Fruit fly (Drosophila melanogaster) whole organism, embryonic: ENCODE results near the gene anchor.
A peak's percentile ranks its signal among the peaks of the same experiment; 100 is the strongest.

Experiments used
- Atf3 ChIP-seq: fragments of 200-800 bp; sonication (Bioruptor generic); optimal IDR thresholded peaks from 3 replicates; lab custom pipeline; 2016; ENCODE audit warnings: missing biosample characterization, missing genetic modification characterization
- Bgb ChIP-seq: fragments of 200-800 bp; sonication (Bioruptor generic); IDR thresholded peaks from 2 replicates; pipeline ENCODE4 v1.3.6; 2022; ENCODE audit warnings: missing biosample characterization, missing genetic modification characterization; ENCODE audit not compliant: partially characterized antibody
- CG10543 ChIP-seq: fragments of 200-800 bp; sonication (Bioruptor generic); optimal IDR thresholded peaks from 3 replicates; lab custom pipeline; 2017; ENCODE audit warnings: missing biosample characterization, mild to moderate bottlenecking, missing genetic modification characterization, moderate library complexity
- CG10654 ChIP-seq: fragments of 200-800 bp; sonication (Bioruptor generic); optimal IDR thresholded peaks from 2 replicates; lab custom pipeline; 2016; ENCODE audit warnings: missing biosample characterization, missing genetic modification characterization
- CG11696 ChIP-seq: fragments of 200-800 bp; sonication (Bioruptor generic); IDR thresholded peaks from 2 replicates; pipeline ENCODE4 v1.3.6; 2022; ENCODE audit warnings: missing biosample characterization, missing genetic modification characterization
- CG13424 ChIP-seq: fragments of 200-800 bp; sonication (Bioruptor generic); optimal IDR thresholded peaks from 2 replicates; lab custom pipeline; 2019; ENCODE audit warnings: missing biosample characterization, mild to moderate bottlenecking, missing genetic modification characterization, moderate library complexity
- CG13775 ChIP-seq: fragments of 200-800 bp; sonication (Bioruptor generic); optimal IDR thresholded peaks from 3 replicates; lab custom pipeline; 2017; ENCODE audit warnings: missing biosample characterization, mild to moderate bottlenecking, missing genetic modification characterization
- CG17328 ChIP-seq: fragments of 200-800 bp; sonication (Bioruptor generic); IDR thresholded peaks from 2 replicates; pipeline ENCODE4 v1.3.6; 2022; ENCODE audit warnings: missing biosample characterization, missing genetic modification characterization
- CG17361 ChIP-seq: fragments of 200-800 bp; sonication (Bioruptor generic); IDR thresholded peaks from 3 replicates; pipeline ENCODE4 v1.3.6; 2022; ENCODE audit warnings: missing biosample characterization, missing genetic modification characterization
- CG1832 ChIP-seq: fragments of 200-800 bp; sonication (Bioruptor generic); optimal IDR thresholded peaks from 2 replicates; lab custom pipeline; 2017; ENCODE audit warnings: missing biosample characterization, mild to moderate bottlenecking, missing genetic modification characterization, inconsistent platforms
- CG2712 ChIP-seq: fragments of 200-800 bp; optimal IDR thresholded peaks from 3 replicates; lab custom pipeline; 2019; ENCODE audit warnings: missing biosample characterization, mild to moderate bottlenecking, missing genetic modification characterization, moderate library complexity
- CG30020 ChIP-seq: fragments of 200-800 bp; optimal IDR thresholded peaks from 2 replicates; lab custom pipeline; 2019; ENCODE audit warnings: missing biosample characterization, mild to moderate bottlenecking, missing genetic modification characterization, moderate library complexity
- CG31441 ChIP-seq: fragments of 200-800 bp; sonication (Bioruptor generic); IDR thresholded peaks from 2 replicates; pipeline ENCODE4 v1.3.6; 2022; ENCODE audit warnings: missing biosample characterization, missing genetic modification characterization
- CG3407 ChIP-seq: fragments of 200-800 bp; sonication (Bioruptor generic); optimal IDR thresholded peaks from 2 replicates; lab custom pipeline; 2018; ENCODE audit warnings: missing biosample characterization, mild to moderate bottlenecking, missing genetic modification characterization
- CG4617 ChIP-seq: fragments of 200-800 bp; sonication (Bioruptor generic); optimal IDR thresholded peaks from 3 replicates; lab custom pipeline; 2016; ENCODE audit warnings: missing biosample characterization, missing genetic modification characterization, borderline replicate concordance
- CG6654 ChIP-seq: fragments of 200-800 bp; sonication (Bioruptor generic); optimal IDR thresholded peaks from 2 replicates; lab custom pipeline; 2017; ENCODE audit warnings: missing biosample characterization, mild to moderate bottlenecking, missing genetic modification characterization
- CG6689 ChIP-seq: fragments of 200-800 bp; sonication (Bioruptor generic); IDR thresholded peaks from 2 replicates; pipeline ENCODE4 v1.3.6; 2022; ENCODE audit warnings: missing biosample characterization, missing genetic modification characterization
- CG7987 ChIP-seq: fragments of 200-800 bp; sonication (Bioruptor generic); optimal IDR thresholded peaks from 2 replicates; lab custom pipeline; 2018; ENCODE audit warnings: missing biosample characterization, mild to moderate bottlenecking, missing genetic modification characterization, moderate library complexity
- CG8290 ChIP-seq, 3 experiments: fragments of 200-800 bp; sonication (Bioruptor generic); optimal IDR thresholded peaks; 2 replicates each; lab custom pipeline; 2016 to 2019; ENCODE audit warnings: missing biosample characterization in 3 of 3, missing genetic modification characterization in 3 of 3, mild to moderate bottlenecking in 2 of 3, moderate library complexity in 1 of 3
- CG9437 ChIP-seq: fragments of 200-800 bp; sonication (Bioruptor generic); optimal IDR thresholded peaks from 2 replicates; lab custom pipeline; 2018; ENCODE audit warnings: missing biosample characterization, mild to moderate bottlenecking, missing genetic modification characterization
- CTCF ChIP-seq: fragments of 200-800 bp; sonication (Bioruptor generic); optimal IDR thresholded peaks from 2 replicates; lab custom pipeline; 2017; ENCODE audit warnings: missing biosample characterization, mild to moderate bottlenecking, missing genetic modification characterization, moderate library complexity
- Chrac-16 ChIP-seq: fragments of 200-800 bp; sonication (Bioruptor generic); optimal IDR thresholded peaks from 3 replicates; lab custom pipeline; 2016; ENCODE audit warnings: missing biosample characterization, missing genetic modification characterization
- Dbx ChIP-seq: fragments of 200-800 bp; sonication (Bioruptor generic); IDR thresholded peaks from 3 replicates; pipeline ENCODE4 v1.3.6; 2022; ENCODE audit warnings: missing biosample characterization, missing genetic modification characterization
- Dll ChIP-seq: fragments of 200-800 bp; sonication (Bioruptor generic); IDR thresholded peaks from 4 replicates; pipeline ENCODE4 v1.3.6; 2022; ENCODE audit warnings: missing biosample characterization, missing genetic modification characterization; ENCODE audit not compliant: partially characterized antibody
- Dp ChIP-seq: fragments of 200-800 bp; sonication (Bioruptor generic); optimal IDR thresholded peaks from 2 replicates; lab custom pipeline; 2018; ENCODE audit warnings: missing biosample characterization, mild to moderate bottlenecking, missing genetic modification characterization, moderate library complexity
- Gsc ChIP-seq: fragments of 200-800 bp; sonication (Bioruptor generic); IDR thresholded peaks from 2 replicates; pipeline ENCODE4 v1.3.6; 2022; ENCODE audit warnings: missing biosample characterization, missing genetic modification characterization
- Gug ChIP-seq: fragments of 200-800 bp; sonication (Bioruptor generic); IDR thresholded peaks from 4 replicates; pipeline ENCODE4 v1.3.6; 2022; ENCODE audit warnings: missing biosample characterization, missing genetic modification characterization
- HmgD ChIP-seq: fragments of 200-800 bp; sonication (Bioruptor generic); optimal IDR thresholded peaks from 3 replicates; lab custom pipeline; 2016; ENCODE audit warnings: missing biosample characterization, missing genetic modification characterization
- Kr ChIP-seq: fragments of 200-800 bp; sonication (Bioruptor generic); optimal IDR thresholded peaks from 2 replicates; lab custom pipeline; 2017; ENCODE audit warnings: missing biosample characterization, mild to moderate bottlenecking, missing genetic modification characterization
- Opbp ChIP-seq: fragments of 200-800 bp; sonication (Bioruptor generic); IDR thresholded peaks from 3 replicates; pipeline ENCODE4 v1.3.6; 2022; ENCODE audit warnings: missing biosample characterization, missing genetic modification characterization; ENCODE audit not compliant: partially characterized antibody
- Rfx ChIP-seq: fragments of 200-800 bp; sonication (Bioruptor generic); IDR thresholded peaks from 2 replicates; pipeline ENCODE4 v1.3.6; 2022; ENCODE audit warnings: missing biosample characterization, missing genetic modification characterization
- YL-1 ChIP-seq: fragments of 200-800 bp; sonication (Bioruptor generic); optimal IDR thresholded peaks from 3 replicates; lab custom pipeline; 2017; ENCODE audit warnings: missing biosample characterization, mild to moderate bottlenecking, missing genetic modification characterization
- abd-A ChIP-seq: fragments of 200-800 bp; sonication (Bioruptor generic); optimal IDR thresholded peaks from 3 replicates; lab custom pipeline; 2019; ENCODE audit warnings: missing biosample characterization, mild to moderate bottlenecking, missing genetic modification characterization, moderate library complexity
- amos ChIP-seq: fragments of 200-800 bp; sonication (Bioruptor generic); IDR thresholded peaks from 2 replicates; pipeline ENCODE4 v1.3.6; 2022; ENCODE audit warnings: missing biosample characterization, missing genetic modification characterization; ENCODE audit not compliant: partially characterized antibody
- ap ChIP-seq: fragments of 200-800 bp; sonication (Bioruptor generic); IDR thresholded peaks from 2 replicates; pipeline ENCODE4 v1.3.6; 2022; ENCODE audit warnings: missing biosample characterization, missing genetic modification characterization
- ato ChIP-seq: fragments of 200-800 bp; sonication (Bioruptor generic); IDR thresholded peaks from 2 replicates; pipeline ENCODE4 v1.3.6; 2022; ENCODE audit warnings: missing biosample characterization, missing genetic modification characterization; ENCODE audit not compliant: partially characterized antibody
- cad ChIP-seq: fragments of >200 bp; optimal IDR thresholded peaks from 2 replicates; lab custom pipeline; 2017; ENCODE audit warnings: missing biosample characterization, missing genetic modification characterization
- cwo ChIP-seq: fragments of 200-800 bp; sonication (Bioruptor generic); optimal IDR thresholded peaks from 3 replicates; lab custom pipeline; 2017; ENCODE audit warnings: missing biosample characterization, missing genetic modification characterization, mild to moderate bottlenecking, moderate library complexity, missing genetic modification reagents
- dmrt11E ChIP-seq: fragments of 200-800 bp; sonication (Bioruptor generic); optimal IDR thresholded peaks from 3 replicates; lab custom pipeline; 2018; ENCODE audit warnings: missing biosample characterization, mild to moderate bottlenecking, missing genetic modification characterization, moderate library complexity
- eve ChIP-seq, 2 experiments: fragments of >200 bp; optimal IDR thresholded peaks; 2 replicates each; lab custom pipeline; 2017; ENCODE audit warnings: missing biosample characterization in 2 of 2, missing genetic modification characterization in 2 of 2
- fru ChIP-seq: fragments of >200 bp; optimal IDR thresholded peaks from 2 replicates; lab custom pipeline; 2017
- hkb ChIP-seq, 2 experiments: fragments of 200-800 bp in 1 of 2; fragments of >200 bp in 1 of 2; sonication (Bioruptor generic) in 1 of 2; IDR thresholded peaks in 1 of 2; optimal IDR thresholded peaks in 1 of 2; 2 replicates each; pipeline versions ENCODE4 v1.3.6 to Lab custom; 2017 to 2022; ENCODE audit warnings: missing biosample characterization in 1 of 2, missing genetic modification characterization in 1 of 2
- inv ChIP-seq: fragments of 200-800 bp; sonication (Bioruptor generic); IDR thresholded peaks from 2 replicates; pipeline ENCODE4 v1.3.6; 2022; ENCODE audit warnings: missing biosample characterization, missing genetic modification characterization; ENCODE audit not compliant: partially characterized antibody
- luna ChIP-seq: fragments of 200-800 bp; sonication (Bioruptor generic); optimal IDR thresholded peaks from 2 replicates; lab custom pipeline; 2016; ENCODE audit warnings: missing biosample characterization, missing genetic modification characterization
- peb ChIP-seq: fragments of 200-800 bp; sonication (Bioruptor generic); IDR thresholded peaks from 2 replicates; pipeline ENCODE4 v1.3.6; 2022; ENCODE audit warnings: missing biosample characterization, missing genetic modification characterization
- ro ChIP-seq: fragments of 200-800 bp; sonication (Bioruptor generic); IDR thresholded peaks from 2 replicates; pipeline ENCODE4 v1.3.6; 2022; ENCODE audit warnings: missing biosample characterization, missing genetic modification characterization
- sd ChIP-seq: fragments of 200-800 bp; sonication (Bioruptor generic); optimal IDR thresholded peaks from 3 replicates; lab custom pipeline; 2018; ENCODE audit warnings: missing biosample characterization, mild to moderate bottlenecking, missing genetic modification characterization, moderate library complexity
- sens ChIP-seq: fragments of 200-800 bp; sonication (Bioruptor generic); peaks from one replicate; lab custom pipeline; 2016; ENCODE audit warnings: missing biosample characterization, missing genetic modification characterization
- sima ChIP-seq: fragments of 200-800 bp; sonication (Bioruptor generic); optimal IDR thresholded peaks from 2 replicates; lab custom pipeline; 2016; ENCODE audit warnings: missing biosample characterization, missing genetic modification characterization
- wor ChIP-seq: fragments of 200-800 bp; sonication (Bioruptor generic); IDR thresholded peaks from 2 replicates; pipeline ENCODE4 v1.3.6; 2022; ENCODE audit warnings: missing biosample characterization, missing genetic modification characterization
- z ChIP-seq: fragments of 200-800 bp; sonication (Bioruptor generic); IDR thresholded peaks from 3 replicates; pipeline ENCODE4 v1.3.6; 2022; ENCODE audit warnings: missing biosample characterization, missing genetic modification characterization

Gene anchor

DNA sequence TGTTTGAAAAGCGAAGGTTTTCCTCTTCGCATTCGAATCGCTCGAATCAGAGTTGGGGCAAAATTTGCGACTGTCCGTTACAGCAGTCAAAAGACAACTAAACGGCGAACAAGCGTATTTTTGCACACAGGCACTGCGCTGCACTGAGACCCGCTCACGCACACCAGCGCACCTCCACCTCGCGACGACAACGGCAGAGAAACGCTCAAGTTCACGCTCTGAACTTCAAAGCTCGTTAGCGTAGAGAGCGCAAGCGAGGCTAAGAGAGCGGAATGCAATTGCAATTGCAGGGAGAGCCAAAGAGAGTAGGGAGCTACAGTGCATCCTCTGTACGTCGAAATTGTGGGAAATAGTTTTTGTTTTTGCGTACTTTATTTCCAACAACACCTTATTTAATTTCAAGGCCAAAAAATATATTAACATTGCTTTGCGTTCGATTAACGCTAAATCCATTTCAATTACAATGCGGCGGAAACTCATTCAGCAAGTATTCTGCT, 2.4 kb upstream of the anchor start, which contains the start of gene Eip74EF (continued):
- TF ChIP-seq CG17328 (GFP tag; lab: Robert Waterston, UW) (no peak), eve (GFP tag; optimal IDR thresholded peaks at IDR 0.05; lab: Kevin White, UChicago) (no peak), luna (GFP tag; lab: Kevin White, UChicago) (no peak), Kr (GFP tag; lab: Kevin White, UChicago) (no peak), CG11696 (GFP tag; lab: Robert Waterston, UW) (no peak), sima (no peak), CG2712 (tag; lab: Kevin White, UChicago) (peak; percentile 3), CG10543 (GFP tag; lab: Kevin White, UChicago) (peak; percentile 12), CG3407 (GFP tag; lab: Kevin White, UChicago) (no peak), Atf3 (GFP tag; lab: Kevin White, UChicago) (no peak), hkb (optimal IDR thresholded peaks at IDR 0.05; lab: Kevin White, UChicago) (no peak), hkb (GFP tag; IDR thresholded peaks at IDR 0.05; lab: Robert Waterston, UW) (peak; percentile 48; the same call in 1 of the 2 replicates), HmgD (GFP tag; lab: Kevin White, UChicago) (no peak), CG31441 (GFP tag; lab: Robert Waterston, UW) (no peak), abd-A (tag; lab: Kevin White, UChicago) (no peak), CG30020 (tag; lab: Kevin White, UChicago) (no peak), Dll (GFP tag; lab: Robert Waterston, UW) (0 out of 4 replicates have a peak, but pooled peaks have one; percentile 19), Bgb (GFP tag; lab: Robert Waterston, UW) (no peak), Dbx (GFP tag; lab: Robert Waterston, UW) (0 out of 3 replicates have a peak, but pooled peaks have one; percentile 29), dmrt11E (tag; lab: Kevin White, UChicago) (no peak), CG7987 (GFP tag; lab: Kevin White, UChicago) (peak; percentile 11), ro (GFP tag; lab: Robert Waterston, UW) (no peak), Opbp (0 out of 3 replicates have a peak, but pooled peaks have one; percentile 43), CG6654 (GFP tag; lab: Kevin White, UChicago) (no peak), Rfx (GFP tag; lab: Robert Waterston, UW) (0 out of 2 replicates have a peak, but pooled peaks have one; percentile 20), CG4617 (GFP tag; lab: Kevin White, UChicago) (no peak), CG8290 (GFP tag; optimal IDR thresholded peaks at IDR 0.05; lab: Kevin White, UChicago) (no peak), CG8290 (tag; optimal IDR thresholded peaks at IDR 0.05; lab: Kevin White, UChicago) (no peak), CG1832 (no peak), CG9437 (no peak), CG17361 (GFP tag; lab: Robert Waterston, UW) (no peak), cwo (no peak), peb (no peak), wor (GFP tag; lab: Robert Waterston, UW) (no peak), CG13424 (tag; lab: Kevin White, UChicago) (peak; percentile 4), Chrac-16 (GFP tag; lab: Kevin White, UChicago) (no peak), Gsc (GFP tag; lab: Robert Waterston, UW) (no peak), cad (GFP tag; lab: Kevin White, UChicago) (no peak), Gug (GFP tag; lab: Robert Waterston, UW) (no peak), amos (GFP tag; lab: Robert Waterston, UW) (peak; percentile 7; the same call in 1 of the 2 replicates), sens (GFP tag; lab: Kevin White, UChicago) (peak; percentile 79), Dp (GFP tag; lab: Kevin White, UChicago) (no peak), CG6689 (GFP tag; lab: Robert Waterston, UW) (no peak), YL-1 (GFP tag; lab: Kevin White, UChicago) (no peak), sd (tag; lab: Kevin White, UChicago) (peak; percentile 10), CG10654 (GFP tag; lab: Kevin White, UChicago) (no peak), ap (GFP tag; lab: Robert Waterston, UW) (no peak), ato (GFP tag; lab: Robert Waterston, UW) (no peak), CTCF (GFP tag; lab: Kevin White, UChicago) (no peak), z (GFP tag; lab: Robert Waterston, UW) (peak; percentile 90), inv (GFP tag; lab: Robert Waterston, UW) (0 out of 2 replicates have a peak, but pooled peaks have one; percentile 22), fru (lab: Kevin White, UChicago) (no peak), CG13775 (GFP tag; lab: Kevin White, UChicago) (no peak)
